Fruit fly (Drosophila melanogaster): ENCODE measurements around the gene Ilk.

The Ilk gene

DNA sequence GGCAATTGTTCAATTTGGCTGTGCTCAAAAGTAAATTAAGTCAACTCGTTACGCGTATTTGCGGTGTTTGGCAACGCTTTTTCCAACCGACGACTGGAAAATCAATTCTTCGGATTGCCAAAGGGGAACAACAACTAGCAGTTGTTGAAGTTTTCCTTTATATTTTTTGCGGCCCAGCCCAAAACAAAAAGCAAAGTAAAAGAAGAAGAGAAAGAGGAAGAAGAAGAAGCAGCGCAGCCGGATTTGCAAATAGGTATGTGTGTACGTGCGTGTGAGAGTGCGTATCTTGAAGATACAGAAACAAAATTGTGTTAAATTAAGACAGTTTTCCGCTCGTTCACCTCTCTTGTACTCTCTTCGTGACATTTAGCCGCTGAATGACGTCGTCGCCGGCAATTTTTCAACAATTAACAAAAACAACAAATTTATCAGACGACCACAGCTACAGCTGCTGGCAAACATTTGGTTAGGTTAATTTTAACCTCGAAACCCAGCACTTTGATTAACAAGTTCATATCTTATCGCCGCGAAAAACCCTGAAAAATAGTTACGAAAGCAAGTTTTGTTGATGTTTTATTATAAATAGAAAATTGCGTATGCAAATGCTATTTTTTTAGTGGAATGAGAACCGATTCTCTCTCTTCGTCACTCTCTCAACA is 40.3 kb upstream of the Ilk start:
- TF ChIP-seq kay (GFP tag; ENCODE audit: borderline replicate concordance) (no peak), CG33017 (tag; optimal IDR thresholded peaks at IDR 0.05) (no peak), CG7045 (GFP tag; optimal IDR thresholded peaks at IDR 0.05) (no peak), CG7101 (tag; optimal IDR thresholded peaks at IDR 0.05) (no peak), CG1620 (GFP tag; optimal IDR thresholded peaks at IDR 0.05) (no peak), Mnt (GFP tag; optimal IDR thresholded peaks at IDR 0.05) (no peak), CG12768 (GFP tag; optimal IDR thresholded peaks at IDR 0.05) (no peak), Clk (GFP tag; optimal IDR thresholded peaks at IDR 0.05) (no peak)

- TF ChIP-seq CG11617 (GFP tag; optimal IDR thresholded peaks at IDR 0.05) = no peak
- TF ChIP-seq CG33017 (tag; optimal IDR thresholded peaks at IDR 0.05) = peak; percentile 27
- TF ChIP-seq CG12768 (GFP tag; optimal IDR thresholded peaks at IDR 0.05) = no peak
- TF ChIP-seq ovo (GFP tag; optimal IDR thresholded peaks at IDR 0.05) = no peak
- TF ChIP-seq CG14711 (tag; optimal IDR thresholded peaks at IDR 0.05) = peak; percentile 47
Observed at dm6 chr3L:21176935-21177581, 39.6 kb upstream of the Ilk start.

DNA sequence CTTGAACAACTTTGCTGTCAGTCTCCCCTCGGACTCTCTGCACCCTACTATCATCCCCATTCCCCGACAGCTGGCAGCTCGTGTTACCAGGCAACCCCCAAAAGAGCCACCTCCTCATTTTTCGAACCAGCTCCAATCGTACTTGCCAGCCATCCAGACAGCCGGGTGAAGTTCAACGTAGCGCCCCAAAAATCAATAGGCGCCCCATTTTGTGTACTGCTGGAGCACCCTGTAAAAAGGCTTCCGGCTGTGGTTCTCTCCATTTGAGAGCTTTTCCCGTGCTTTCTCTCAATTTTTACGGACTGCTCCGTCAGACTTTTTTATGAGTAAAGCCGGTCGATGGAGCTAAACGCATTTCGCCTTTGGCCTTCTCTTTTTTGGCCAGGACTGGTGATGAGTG is 31.1 kb upstream of the Ilk start:
- TF ChIP-seq Crg-1 (GFP tag; optimal IDR thresholded peaks at IDR 0.05) = no peak
- no peak for TF ChIP-seq cic (GFP tag; optimal IDR thresholded peaks at IDR 0.05)
- TF ChIP-seq Clk (GFP tag; optimal IDR thresholded peaks at IDR 0.05) = no peak
- no peak for TF ChIP-seq CG7045 (GFP tag; optimal IDR thresholded peaks at IDR 0.05)
- no peak for TF ChIP-seq CG12768 (GFP tag; optimal IDR thresholded peaks at IDR 0.05)
- no peak for TF ChIP-seq CG5204 (GFP tag; optimal IDR thresholded peaks at IDR 0.05)
- no peak for TF ChIP-seq cnc (optimal IDR thresholded peaks at IDR 0.05)
- no peak for TF ChIP-seq bab1 (GFP tag; optimal IDR thresholded peaks at IDR 0.05)
- TF ChIP-seq CG33017 (tag; optimal IDR thresholded peaks at IDR 0.05) = no peak
- no peak for TF ChIP-seq CG7101 (tag; optimal IDR thresholded peaks at IDR 0.05)
- TF ChIP-seq kay (GFP tag; ENCODE audit: borderline replicate concordance) = no peak
- TF ChIP-seq CG11617 (GFP tag; optimal IDR thresholded peaks at IDR 0.05) = no peak
- no peak for TF ChIP-seq tj (GFP tag; optimal IDR thresholded peaks at IDR 0.05)
- TF ChIP-seq toe (GFP tag; optimal IDR thresholded peaks at IDR 0.05) = no peak

dm6 chr3L:21186487-21186886 is 30.2 kb upstream of the Ilk start:
- TF ChIP-seq pad (GFP tag; optimal IDR thresholded peaks at IDR 0.05) = no peak
- no peak for TF ChIP-seq Clk (GFP tag; optimal IDR thresholded peaks at IDR 0.05)
- TF ChIP-seq bab1 (GFP tag; optimal IDR thresholded peaks at IDR 0.05) = no peak
- no peak for TF ChIP-seq CG12768 (GFP tag; optimal IDR thresholded peaks at IDR 0.05)
- no peak for TF ChIP-seq Crg-1 (GFP tag; optimal IDR thresholded peaks at IDR 0.05)
- TF ChIP-seq Mnt (GFP tag; optimal IDR thresholded peaks at IDR 0.05) = no peak
- no peak for TF ChIP-seq Hr96 (GFP tag; optimal IDR thresholded peaks at IDR 0.05)
- TF ChIP-seq CG11617 (GFP tag; optimal IDR thresholded peaks at IDR 0.05) = no peak
- no peak for TF ChIP-seq kay (GFP tag; ENCODE audit: borderline replicate concordance)
- TF ChIP-seq CG7101 (tag; optimal IDR thresholded peaks at IDR 0.05) = no peak

DNA sequence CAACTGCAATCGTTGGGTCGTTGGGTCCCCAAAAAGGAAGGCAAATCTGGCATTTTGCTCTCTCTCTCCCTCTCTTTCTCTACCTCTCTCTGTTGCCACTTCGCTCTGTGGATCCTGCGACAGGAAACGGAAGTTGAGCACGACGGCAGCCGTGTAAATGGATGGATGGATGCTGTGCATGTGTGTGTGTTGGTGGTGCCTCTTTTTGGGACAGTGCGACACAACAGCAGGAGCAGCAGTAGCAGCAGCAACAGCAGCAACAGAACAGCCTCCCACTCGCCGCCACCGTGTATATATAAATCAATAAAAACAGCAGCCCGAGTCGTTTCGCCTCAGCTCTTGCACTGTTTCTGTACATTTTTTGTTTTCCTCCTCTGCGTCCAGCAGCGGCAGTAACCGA is 24.7 kb upstream of the Ilk start:
- no peak for TF ChIP-seq tj (GFP tag; optimal IDR thresholded peaks at IDR 0.05)
- no peak for TF ChIP-seq CG7045 (GFP tag; optimal IDR thresholded peaks at IDR 0.05)
- no peak for TF ChIP-seq cic (GFP tag; optimal IDR thresholded peaks at IDR 0.05)
- no peak for TF ChIP-seq ovo (GFP tag; optimal IDR thresholded peaks at IDR 0.05)
- TF ChIP-seq bab1 (GFP tag; optimal IDR thresholded peaks at IDR 0.05) = no peak
- no peak for TF ChIP-seq CG14711 (tag; optimal IDR thresholded peaks at IDR 0.05)
- TF ChIP-seq Mnt (GFP tag; optimal IDR thresholded peaks at IDR 0.05) = no peak
- TF ChIP-seq CG7101 (tag; optimal IDR thresholded peaks at IDR 0.05) = no peak
- TF ChIP-seq pad (GFP tag; optimal IDR thresholded peaks at IDR 0.05) = no peak
- TF ChIP-seq toe (GFP tag; optimal IDR thresholded peaks at IDR 0.05) = no peak
- no peak for TF ChIP-seq CG5204 (GFP tag; optimal IDR thresholded peaks at IDR 0.05)
- no peak for TF ChIP-seq Crg-1 (GFP tag; optimal IDR thresholded peaks at IDR 0.05)
- no peak for TF ChIP-seq kay (GFP tag; ENCODE audit: borderline replicate concordance)
- no peak for TF ChIP-seq CG33017 (tag; optimal IDR thresholded peaks at IDR 0.05)
- no peak for TF ChIP-seq CG12768 (GFP tag; optimal IDR thresholded peaks at IDR 0.05)
- TF ChIP-seq Hr96 (GFP tag; optimal IDR thresholded peaks at IDR 0.05) = no peak
- TF ChIP-seq cnc (optimal IDR thresholded peaks at IDR 0.05) = no peak
- TF ChIP-seq CG11617 (GFP tag; optimal IDR thresholded peaks at IDR 0.05) = no peak
- TF ChIP-seq Clk (GFP tag; optimal IDR thresholded peaks at IDR 0.05) = no peak
- no peak for TF ChIP-seq CG1620 (GFP tag; optimal IDR thresholded peaks at IDR 0.05)

DNA sequence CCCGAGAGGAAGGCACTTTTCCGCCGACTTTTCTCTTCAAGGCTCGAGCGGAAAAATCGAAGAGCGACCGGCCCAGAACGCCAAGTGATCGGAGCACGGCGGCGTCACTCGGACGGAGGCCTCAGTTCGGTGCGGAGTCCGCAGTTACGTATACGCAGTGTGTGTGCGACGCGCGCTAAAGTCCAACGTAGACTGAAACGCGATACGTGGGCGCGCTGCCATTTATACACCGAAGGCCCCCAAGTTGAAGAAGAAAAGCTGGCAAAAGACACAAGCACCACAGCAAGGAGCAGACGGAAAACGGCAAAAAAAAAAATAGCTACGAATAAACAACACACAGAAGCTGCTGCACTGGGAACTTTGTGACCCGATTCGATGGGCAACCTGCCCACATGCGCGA is 23.5 kb upstream of the Ilk start, which contains the start of gene CG42337:
Gene CG42337, minus strand, starts transcription at position 194 of the 400 bp plus-strand sequence.
- peak; percentile 55 for TF ChIP-seq cic (GFP tag; optimal IDR thresholded peaks at IDR 0.05)
- peak; percentile 43 for TF ChIP-seq Mnt (GFP tag; optimal IDR thresholded peaks at IDR 0.05)
- TF ChIP-seq Hr96 (GFP tag; optimal IDR thresholded peaks at IDR 0.05) = peak; percentile 60
- TF ChIP-seq toe (GFP tag; optimal IDR thresholded peaks at IDR 0.05) = peak; percentile 55
- TF ChIP-seq Clk (GFP tag; optimal IDR thresholded peaks at IDR 0.05) = no peak
- TF ChIP-seq CG12768 (GFP tag; optimal IDR thresholded peaks at IDR 0.05) = peak; percentile 42
- TF ChIP-seq kay (GFP tag; ENCODE audit: borderline replicate concordance) = no peak
- TF ChIP-seq CG5204 (GFP tag; optimal IDR thresholded peaks at IDR 0.05) = peak; percentile 53
